Fruit fly (Drosophila melanogaster): ENCODE results near the gene CG13308.

The CG13308 gene

DNA sequence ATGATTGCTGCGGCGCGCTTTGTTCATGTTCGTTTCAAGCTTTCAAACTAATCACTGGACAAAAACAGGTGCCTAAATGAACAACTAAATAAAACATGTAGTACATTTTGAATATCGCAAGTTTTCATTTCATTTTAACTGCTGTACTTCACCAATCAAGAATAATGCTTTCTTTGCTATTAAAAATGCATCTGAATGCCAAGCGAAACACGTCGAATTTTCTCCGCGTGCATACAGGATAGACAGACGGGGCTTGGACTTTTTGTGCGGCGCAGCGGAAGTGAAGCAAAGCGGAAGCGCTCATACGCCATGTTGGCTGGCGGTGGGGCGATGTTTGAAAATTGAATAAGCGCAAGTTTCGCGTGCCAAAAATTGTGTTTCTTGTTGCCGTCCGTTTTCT lies 45.0 kb downstream of the CG13308 start (continued):
- no peak for TF ChIP-seq CG31627 (GFP tag; optimal IDR thresholded peaks at IDR 0.05)
- TF ChIP-seq svp (GFP tag), result no peak
- TF ChIP-seq CG4318 (GFP tag; optimal IDR thresholded peaks at IDR 0.05), result peak; percentile 4
- no peak for TF ChIP-seq fkh (GFP tag; optimal IDR thresholded peaks at IDR 0.05)
- TF ChIP-seq eg (GFP tag; IDR thresholded peaks at IDR 0.05), result 0 out of 3 replicates have a peak, but pooled peaks have one; percentile 26
- TF ChIP-seq CG6276 (GFP tag; optimal IDR thresholded peaks at IDR 0.05), result no peak
- no peak for TF ChIP-seq Smox (GFP tag; optimal IDR thresholded peaks at IDR 0.05)
- TF ChIP-seq CG3919 (GFP tag; optimal IDR thresholded peaks at IDR 0.05), result peak; percentile 16
- TF ChIP-seq CG11762 (GFP tag; optimal IDR thresholded peaks at IDR 0.05; ENCODE audit: insufficient read depth), result no peak
- TF ChIP-seq CG15336 (GFP tag; IDR thresholded peaks at IDR 0.05), result peak; percentile 10; the same call in 1 of the 2 replicates
- no peak for TF ChIP-seq CG8319 (GFP tag; optimal IDR thresholded peaks at IDR 0.05)
- no peak for TF ChIP-seq CG10631 (GFP tag; optimal IDR thresholded peaks at IDR 0.05)
- no peak for TF ChIP-seq CG6808 (GFP tag; optimal IDR thresholded peaks at IDR 0.05)
- TF ChIP-seq Hr38 (GFP tag; optimal IDR thresholded peaks at IDR 0.05), result no peak
- TF ChIP-seq ss (GFP tag; optimal IDR thresholded peaks at IDR 0.05), result peak in 1 of 2 experiments; percentile 14

DNA sequence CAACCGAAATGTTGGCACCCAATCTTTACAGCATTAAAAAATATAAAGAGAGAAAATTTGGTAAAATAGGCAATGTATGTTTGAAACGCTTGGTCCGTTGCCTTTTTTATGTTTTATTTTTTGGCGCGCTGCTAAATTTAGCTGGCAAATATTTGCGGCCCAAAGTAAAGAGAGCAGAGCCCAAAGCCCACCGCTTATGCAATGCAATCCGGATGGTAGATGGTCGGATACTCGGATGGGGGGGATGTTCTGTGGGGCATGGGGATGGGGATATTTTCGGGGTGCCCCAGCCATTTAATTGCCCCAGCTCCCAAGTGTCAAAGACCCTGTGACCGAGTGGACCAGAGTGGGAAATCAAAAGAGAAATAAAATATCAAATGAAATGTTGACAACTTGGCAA lies 46.9 kb downstream of the CG13308 start:
- TF ChIP-seq CG15336 (GFP tag; IDR thresholded peaks at IDR 0.05) (no peak), CG10631 (GFP tag; optimal IDR thresholded peaks at IDR 0.05) (no peak), CG3919 (GFP tag; optimal IDR thresholded peaks at IDR 0.05) (no peak), vri (GFP tag; optimal IDR thresholded peaks at IDR 0.05) (no peak), Blimp-1 (GFP tag; optimal IDR thresholded peaks at IDR 0.05) (no peak), CG31627 (GFP tag; optimal IDR thresholded peaks at IDR 0.05) (no peak), CG11902 (GFP tag; optimal IDR thresholded peaks at IDR 0.05) (no peak), net (GFP tag; optimal IDR thresholded peaks at IDR 0.05) (no peak), Eip78C (GFP tag) (peak; percentile 6), lz (GFP tag; optimal IDR thresholded peaks at IDR 0.05) (no peak), svp (GFP tag) (peak; percentile 21), Ets21C (GFP tag; optimal IDR thresholded peaks at IDR 0.05) (no peak), Hr38 (GFP tag; optimal IDR thresholded peaks at IDR 0.05) (no peak)

DNA sequence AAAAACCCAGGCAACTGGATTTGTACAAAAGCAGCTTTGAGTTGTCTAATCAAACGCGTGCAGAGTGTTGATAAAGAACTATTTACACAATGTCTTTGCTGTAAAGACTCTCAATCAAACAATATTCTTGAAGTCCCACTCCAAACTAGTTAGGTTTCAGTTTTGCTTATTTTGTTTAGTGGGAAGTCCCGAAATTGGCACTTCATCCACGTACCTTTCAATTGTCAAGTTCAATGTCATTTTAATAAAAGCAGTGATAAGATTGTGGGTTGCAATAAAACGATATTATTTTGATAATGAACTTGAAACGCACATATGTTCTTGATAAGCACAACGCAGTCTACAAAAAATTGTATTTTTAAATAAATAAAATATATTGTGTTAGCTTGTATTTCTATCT lies 48.5 kb downstream of the CG13308 start:
- TF ChIP-seq CG15336 (GFP tag; IDR thresholded peaks at IDR 0.05), result no peak
- TF ChIP-seq fkh (GFP tag; optimal IDR thresholded peaks at IDR 0.05), result peak; percentile 27
- TF ChIP-seq svp (GFP tag), result no peak
- TF ChIP-seq net (GFP tag; optimal IDR thresholded peaks at IDR 0.05), result no peak
- no peak for TF ChIP-seq CG7368 (GFP tag; optimal IDR thresholded peaks at IDR 0.05)
- TF ChIP-seq CG10669 (GFP tag; optimal IDR thresholded peaks at IDR 0.05), result no peak
- TF ChIP-seq CG8119 (GFP tag; IDR thresholded peaks at IDR 0.05), result no peak
- no peak for TF ChIP-seq CG8632 (GFP tag; optimal IDR thresholded peaks at IDR 0.05)

DNA sequence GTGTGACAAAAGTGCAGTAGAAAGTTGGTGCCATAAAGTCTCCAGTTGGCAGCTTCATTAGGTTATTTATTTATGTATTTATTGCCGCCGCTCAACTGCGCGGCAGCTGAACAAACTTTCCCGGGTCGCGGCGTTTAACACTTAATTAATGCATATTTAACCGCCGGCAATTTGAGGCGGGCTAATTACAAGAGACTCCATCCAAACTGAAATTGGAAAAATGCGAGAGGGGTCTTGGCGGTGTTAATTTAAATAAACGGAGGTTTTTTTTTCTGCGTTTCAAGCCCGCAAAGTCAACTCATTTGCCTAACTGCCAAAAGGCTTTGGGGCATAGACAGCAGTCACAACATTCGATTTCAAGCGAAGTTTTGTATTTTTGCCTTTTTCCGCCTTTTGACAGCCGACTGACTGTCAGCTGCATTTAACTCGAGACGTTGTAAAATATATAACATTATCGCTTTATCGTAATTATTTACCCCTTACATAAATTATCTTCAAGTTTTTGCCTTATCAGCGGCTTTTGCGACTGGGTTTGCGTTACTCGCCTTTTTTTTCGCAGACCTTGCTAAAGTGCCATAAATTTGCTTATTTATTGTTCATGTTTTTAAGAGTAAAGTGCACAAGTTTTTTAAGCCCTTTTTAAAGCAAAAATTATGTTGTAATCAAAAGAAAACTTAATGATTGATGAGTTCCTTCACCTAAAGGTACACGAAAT lies 49.5 kb downstream of the CG13308 start:
- TF ChIP-seq Eip78C (GFP tag) (peak; percentile 14), Ets21C (GFP tag; optimal IDR thresholded peaks at IDR 0.05) (no peak), Eip75B (GFP tag; optimal IDR thresholded peaks at IDR 0.05) (no peak)
